Fruit fly (Drosophila melanogaster) whole organism, adult: ENCODE results near the gene CG12609.

Experiments used
- CG1620 ChIP-seq: fragments of 200-800 bp; sonication (Bioruptor generic); optimal IDR thresholded peaks from 2 replicates; lab custom pipeline; 2016; ENCODE audit warnings: missing biosample characterization, missing genetic modification characterization
- Crg-1 ChIP-seq: fragments of 200-800 bp; sonication (Bioruptor generic); optimal IDR thresholded peaks from 2 replicates; lab custom pipeline; 2016; ENCODE audit warnings: missing biosample characterization, missing genetic modification characterization
- cic ChIP-seq: fragments of 200-800 bp; sonication (Bioruptor generic); optimal IDR thresholded peaks from 2 replicates; lab custom pipeline; 2017; ENCODE audit warnings: missing biosample characterization, mild to moderate bottlenecking, missing genetic modification characterization, moderate library complexity
- cnc ChIP-seq, 2 experiments: fragments of >200 bp; optimal IDR thresholded peaks; 2 replicates each; lab custom pipeline; 2017
- kay ChIP-seq: fragments of 200-800 bp; sonication (Bioruptor generic); peaks from one replicate; lab custom pipeline; 2016; ENCODE audit warnings: missing biosample characterization, missing genetic modification characterization, borderline replicate concordance
- tj ChIP-seq: fragments of 200-800 bp; sonication (Bioruptor generic); optimal IDR thresholded peaks from 3 replicates; lab custom pipeline; 2017; ENCODE audit warnings: missing biosample characterization, mild to moderate bottlenecking, missing genetic modification characterization, moderate library complexity

DNA sequence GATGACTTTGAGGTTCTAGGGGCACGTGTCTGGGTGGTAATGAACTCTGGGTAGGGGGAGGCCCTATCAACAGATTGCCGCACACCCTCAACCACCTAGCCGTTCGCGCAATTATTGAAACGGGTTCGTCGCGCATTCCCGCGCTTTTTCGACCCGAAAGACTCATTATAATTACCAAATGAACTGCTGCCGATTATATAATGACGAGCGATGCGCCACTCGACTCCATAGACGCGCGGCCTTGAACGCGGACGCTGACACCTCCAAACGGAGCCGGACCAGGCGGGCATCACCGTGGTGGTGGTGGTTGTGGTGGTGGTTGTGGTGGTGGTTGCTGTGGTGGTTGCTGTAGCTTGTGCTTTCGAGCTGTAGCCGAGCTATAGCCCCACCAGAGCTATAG, 47.5 kb downstream of the CG12609 start:
- TF ChIP-seq kay (GFP tag; lab: Kevin White, UChicago), result no peak
- TF ChIP-seq tj (GFP tag; lab: Kevin White, UChicago), result no peak
- TF ChIP-seq cnc (optimal IDR thresholded peaks at IDR 0.05; lab: Kevin White, UChicago), result no peak
- no peak for TF ChIP-seq Crg-1
- no peak for TF ChIP-seq CG1620
- no peak for TF ChIP-seq cic (GFP tag; lab: Kevin White, UChicago)
